Fruit fly (Drosophila melanogaster): ENCODE results near the gene CG44142.

DNA sequence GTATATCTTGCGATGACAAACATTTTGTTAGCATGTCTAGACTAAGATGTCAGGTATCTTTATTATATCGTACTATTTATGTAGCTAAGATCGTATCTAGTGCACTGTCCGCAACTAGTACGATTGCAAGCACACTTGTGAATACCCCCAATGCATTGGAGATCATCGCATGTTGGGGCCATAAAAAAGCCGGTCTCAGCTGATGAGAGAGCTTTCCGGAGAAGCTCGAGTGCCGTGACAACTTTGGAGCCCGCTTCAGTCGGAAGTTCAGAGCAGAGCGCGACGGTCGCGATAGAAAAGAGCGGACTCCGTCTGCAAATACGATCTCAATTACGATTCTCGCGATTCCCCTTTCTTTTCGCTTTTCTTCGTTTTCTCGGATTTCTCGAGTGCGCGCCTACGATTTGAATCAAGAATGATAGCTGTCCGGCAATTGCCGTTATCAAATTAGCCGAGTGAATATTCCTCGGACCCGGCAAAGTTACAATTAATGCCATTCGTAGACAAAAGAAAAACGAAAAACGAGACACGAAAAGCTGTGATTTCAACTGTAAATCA, 8.4 kb downstream of the CG44142 start:
- TF ChIP-seq CTCF (optimal IDR thresholded peaks at IDR 0.05): no peak
- TF ChIP-seq CG8478 (optimal IDR thresholded peaks at IDR 0.05): no peak

All from S2 (cell line).